Fruit fly (Drosophila melanogaster) whole organism, prepupa: Measurements from ENCODE around the gene CG43362.

Experiments
- CG11902 ChIP-seq: fragments of 200-800 bp; sonication (Bioruptor generic); optimal IDR thresholded peaks from 3 replicates; lab custom pipeline; 2016; ENCODE audit warnings: missing biosample characterization, missing genetic modification characterization
- CG6163 ChIP-seq: fragments of 200-800 bp; sonication (Bioruptor generic); IDR thresholded peaks from 3 replicates; pipeline ENCODE4 v1.3.6; 2022; ENCODE audit warnings: missing biosample characterization, missing genetic modification characterization
- CG6276 ChIP-seq: fragments of 200-800 bp; sonication (Bioruptor generic); optimal IDR thresholded peaks from 2 replicates; lab custom pipeline; 2017; ENCODE audit warnings: missing biosample characterization, mild to moderate bottlenecking, missing genetic modification characterization
- CG6792 ChIP-seq: fragments of 200-800 bp; sonication (Bioruptor generic); optimal IDR thresholded peaks from 3 replicates; lab custom pipeline; 2016; ENCODE audit warnings: missing biosample characterization, missing genetic modification characterization
- CG6808 ChIP-seq: fragments of 200-800 bp; sonication (Bioruptor generic); optimal IDR thresholded peaks from 3 replicates; lab custom pipeline; 2017; ENCODE audit warnings: missing biosample characterization, missing genetic modification characterization, mild to moderate bottlenecking, moderate library complexity, missing genetic modification reagents
- CG8119 ChIP-seq: fragments of 200-800 bp; sonication (Bioruptor generic); IDR thresholded peaks from 3 replicates; pipeline ENCODE4 v1.3.6; 2022; ENCODE audit warnings: missing biosample characterization, missing genetic modification characterization
- CG9139 ChIP-seq: fragments of 200-800 bp; sonication (Bioruptor generic); optimal IDR thresholded peaks from 3 replicates; lab custom pipeline; 2017; ENCODE audit warnings: missing biosample characterization, mild to moderate bottlenecking, missing genetic modification characterization
- Hr39 ChIP-seq: fragments of 200-800 bp; sonication (Bioruptor generic); optimal IDR thresholded peaks from 2 replicates; lab custom pipeline; 2016; ENCODE audit warnings: missing biosample characterization, missing genetic modification characterization
- Sox102F ChIP-seq: fragments of 200-800 bp; sonication (Bioruptor generic); optimal IDR thresholded peaks from 2 replicates; lab custom pipeline; 2016; ENCODE audit warnings: missing biosample characterization, mild to moderate bottlenecking, missing genetic modification characterization
- Sox15 ChIP-seq: fragments of 200-800 bp; sonication (Bioruptor generic); optimal IDR thresholded peaks from 3 replicates; lab custom pipeline; 2016; ENCODE audit warnings: missing biosample characterization, missing genetic modification characterization
- achi ChIP-seq: fragments of 200-800 bp; sonication (Bioruptor generic); optimal IDR thresholded peaks from 3 replicates; lab custom pipeline; 2016; ENCODE audit warnings: missing biosample characterization, missing genetic modification characterization
- acj6 ChIP-seq: fragments of 200-800 bp; sonication (Bioruptor generic); optimal IDR thresholded peaks from 3 replicates; lab custom pipeline; 2016; ENCODE audit warnings: missing biosample characterization, missing genetic modification characterization
- lz ChIP-seq: fragments of 200-800 bp; sonication (Bioruptor generic); optimal IDR thresholded peaks from 3 replicates; lab custom pipeline; 2016; ENCODE audit warnings: missing biosample characterization, missing genetic modification characterization
- net ChIP-seq: fragments of 200-800 bp; sonication (Bioruptor generic); optimal IDR thresholded peaks from 3 replicates; lab custom pipeline; 2016; ENCODE audit warnings: missing biosample characterization, missing genetic modification characterization

dm6 chr2L:18328737-18329136 is 37.5 kb upstream of the CG43362 start:
- TF ChIP-seq achi (GFP tag; lab: Kevin White, UChicago): peak; percentile 53
- TF ChIP-seq net (GFP tag; lab: Kevin White, UChicago): peak; percentile 51
- peak; percentile 25 for TF ChIP-seq Sox102F (GFP tag; lab: Kevin White, UChicago)
- TF ChIP-seq CG8119 (GFP tag; lab: Robert Waterston, UW): peak; percentile 74; the same call in 2 of the 3 replicates
- TF ChIP-seq CG6792 (GFP tag; lab: Kevin White, UChicago): peak; percentile 71
- TF ChIP-seq lz (GFP tag; lab: Kevin White, UChicago): peak; percentile 49
- no peak for TF ChIP-seq CG9139 (GFP tag; lab: Kevin White, UChicago)
- peak; percentile 42 for TF ChIP-seq Hr39 (GFP tag; lab: Kevin White, UChicago)
- peak; percentile 80 for TF ChIP-seq acj6 (GFP tag; lab: Kevin White, UChicago)
- TF ChIP-seq CG6276 (GFP tag; lab: Kevin White, UChicago): peak; percentile 68
- TF ChIP-seq CG6163 (GFP tag; lab: Robert Waterston, UW): peak; percentile 88
- TF ChIP-seq Sox15 (GFP tag; lab: Kevin White, UChicago): peak; percentile 28
- TF ChIP-seq CG6808 (GFP tag; lab: Kevin White, UChicago): peak; percentile 17
- no peak for TF ChIP-seq CG11902
